Worm (Caenorhabditis elegans): ENCODE data around the gene ubc-7.

DNA sequence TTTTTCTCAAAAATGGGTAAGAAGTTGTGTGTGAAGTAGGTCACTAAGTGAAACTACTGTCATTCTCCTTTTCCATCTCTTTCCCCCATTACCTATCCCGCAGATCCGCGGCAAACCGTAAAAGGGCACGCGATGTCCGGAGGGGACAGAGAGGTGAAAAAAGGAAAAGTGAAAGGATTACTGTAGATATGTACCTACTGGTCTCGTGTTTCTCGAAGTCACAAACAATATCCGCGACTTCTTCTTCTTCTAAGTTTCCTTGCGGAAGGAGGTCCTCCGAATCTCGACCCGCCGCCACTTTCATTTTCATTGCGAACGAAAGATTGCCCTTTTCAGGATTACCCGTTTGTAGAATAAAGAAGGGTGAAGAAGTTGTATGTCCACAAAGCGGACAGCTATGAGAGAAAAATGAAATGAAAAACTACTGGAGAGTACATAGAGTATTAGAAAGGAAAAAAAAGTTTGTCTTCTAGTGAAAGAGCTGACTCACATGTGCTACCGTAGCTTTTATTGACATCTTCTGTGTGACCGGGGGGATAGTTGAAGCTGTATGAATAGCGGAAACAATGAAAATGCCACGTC is 15.6 kb upstream of the ubc-7 start:
- TF ChIP-seq T22C8.4 (GFP tag; IDR thresholded peaks at IDR 0.05) (no peak), flt-1 (GFP tag; IDR thresholded peaks at IDR 0.05) (no peak)

All from whole organism, midembryonic.